Worm (Caenorhabditis elegans): ENCODE results near the gene pals-33.

DNA sequence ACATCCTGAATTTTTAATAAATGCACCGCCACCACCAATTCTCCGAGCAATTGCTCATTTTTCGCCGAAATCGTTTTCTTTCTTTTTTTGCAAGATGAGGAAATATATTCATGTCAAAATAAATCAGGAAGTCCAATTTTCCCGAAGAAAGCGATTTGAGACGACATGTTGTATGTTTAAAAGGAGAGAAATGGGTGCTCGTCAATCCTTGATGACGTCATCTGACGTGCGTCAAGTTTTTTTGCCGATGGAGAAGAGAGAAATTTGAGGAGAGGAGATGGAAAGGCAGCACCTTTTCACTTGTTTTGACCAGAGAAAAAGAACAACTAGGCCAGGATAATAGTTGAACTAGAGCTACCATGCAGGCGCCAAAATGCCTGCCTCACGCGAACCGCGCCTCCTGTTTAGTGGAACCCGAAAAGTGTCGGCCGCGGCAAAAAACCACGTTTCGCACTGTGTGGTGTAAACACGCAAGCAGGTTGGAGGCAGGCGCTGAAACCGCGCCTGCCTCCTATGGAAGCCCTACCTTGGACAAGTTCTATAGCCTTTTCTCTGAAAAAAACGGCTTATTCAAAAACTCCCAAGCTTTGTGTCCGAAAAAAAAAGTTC is 43.2 kb downstream of the pals-33 start:
- TF ChIP-seq tab-1 (GFP tag; IDR thresholded peaks at IDR 0.05) (no peak), T22C8.4 (GFP tag; IDR thresholded peaks at IDR 0.05) (no peak), med-1 (GFP tag; optimal IDR thresholded peaks at IDR 0.05; ENCODE audit: insufficient read depth) (no peak), cog-1 (tag; optimal IDR thresholded peaks at IDR 0.05) (no peak), ztf-29 (GFP tag; IDR thresholded peaks at IDR 0.05) (no peak), flt-1 (GFP tag; IDR thresholded peaks at IDR 0.05) (no peak)

All from whole organism, midembryonic.